Fruit fly (Drosophila melanogaster): Measurements from ENCODE around the gene CG14151.

Gene CG14151

DNA sequence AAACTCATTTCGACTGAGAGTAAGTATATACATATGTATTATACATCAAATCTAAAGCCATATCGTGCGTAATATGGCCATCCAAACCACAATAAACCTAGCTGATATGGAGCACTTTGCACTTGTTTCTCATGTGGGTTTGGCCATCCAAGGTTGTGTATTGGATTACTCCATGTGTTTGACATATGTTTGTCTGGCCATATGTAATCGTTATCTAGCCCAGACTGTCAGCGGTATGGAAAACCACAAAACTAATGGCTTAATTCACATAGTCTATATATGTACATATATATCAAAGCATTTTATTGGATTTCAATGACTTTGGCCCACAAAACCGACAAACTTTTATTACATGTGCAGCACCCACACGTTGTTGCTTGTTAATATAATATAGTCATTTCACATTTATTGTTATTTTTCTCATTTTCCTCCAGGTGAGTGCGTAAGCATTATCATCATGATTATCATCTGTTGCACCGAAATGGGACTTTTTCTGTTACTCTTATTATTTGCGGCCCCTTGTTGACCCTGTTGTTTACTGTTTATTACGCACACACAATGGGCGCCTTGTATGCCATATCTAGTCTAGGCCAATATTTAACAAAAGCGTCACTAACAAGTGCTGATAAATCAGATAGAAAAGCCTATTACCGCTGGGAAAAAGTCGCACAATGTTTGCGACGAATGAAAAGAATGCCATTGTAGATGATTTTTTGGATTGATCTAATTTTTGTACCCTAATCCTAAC lies 28.3 kb upstream of the CG14151 start:
- peak; percentile 23 for TF ChIP-seq h (GFP tag; optimal IDR thresholded peaks at IDR 0.05)
- TF ChIP-seq CrebA (GFP tag; optimal IDR thresholded peaks at IDR 0.05; ENCODE audit: borderline replicate concordance): no peak
- TF ChIP-seq br (GFP tag; optimal IDR thresholded peaks at IDR 0.05): peak; percentile 36
- TF ChIP-seq usp (GFP tag; optimal IDR thresholded peaks at IDR 0.05): no peak
- TF ChIP-seq sv (GFP tag; optimal IDR thresholded peaks at IDR 0.05): peak; percentile 12
- TF ChIP-seq Hr78 (GFP tag; optimal IDR thresholded peaks at IDR 0.05): no peak
- no peak for TF ChIP-seq dsf (GFP tag; optimal IDR thresholded peaks at IDR 0.05; ENCODE audit: borderline replicate concordance)
- TF ChIP-seq Hr83 (GFP tag; optimal IDR thresholded peaks at IDR 0.05; ENCODE audit: poor library complexity, severe bottlenecking): peak; percentile 57
- no peak for TF ChIP-seq CG32264 (GFP tag; optimal IDR thresholded peaks at IDR 0.05)
- TF ChIP-seq sage (GFP tag; optimal IDR thresholded peaks at IDR 0.05): no peak
- TF ChIP-seq jim (GFP tag; optimal IDR thresholded peaks at IDR 0.05): no peak
- TF ChIP-seq Sp1 (GFP tag; optimal IDR thresholded peaks at IDR 0.05): no peak
- peak; percentile 46 for TF ChIP-seq OdsH (GFP tag; optimal IDR thresholded peaks at IDR 0.05)
- TF ChIP-seq Dfd (GFP tag; optimal IDR thresholded peaks at IDR 0.05): no peak
- peak; percentile 25 for TF ChIP-seq rgr (GFP tag; optimal IDR thresholded peaks at IDR 0.05)
- TF ChIP-seq foxo (GFP tag; optimal IDR thresholded peaks at IDR 0.05): peak in 1 of 2 experiments; percentile 11
- TF ChIP-seq Abd-B (GFP tag; optimal IDR thresholded peaks at IDR 0.05): no peak
- no peak for TF ChIP-seq Dif (GFP tag; optimal IDR thresholded peaks at IDR 0.05; ENCODE audit: partially characterized antibody)
- TF ChIP-seq Rel (GFP tag; optimal IDR thresholded peaks at IDR 0.05): no peak
- no peak for TF ChIP-seq Rel (tag; optimal IDR thresholded peaks at IDR 0.05)
- peak; percentile 21 for TF ChIP-seq fru (GFP tag; optimal IDR thresholded peaks at IDR 0.05)
- no peak for TF ChIP-seq HLH106 (tag; optimal IDR thresholded peaks at IDR 0.05)
- peak; percentile 19 for TF ChIP-seq Hnf4 (GFP tag; optimal IDR thresholded peaks at IDR 0.05)
- TF ChIP-seq psq (GFP tag; optimal IDR thresholded peaks at IDR 0.05): no peak
- TF ChIP-seq ey (GFP tag; optimal IDR thresholded peaks at IDR 0.05): no peak

DNA sequence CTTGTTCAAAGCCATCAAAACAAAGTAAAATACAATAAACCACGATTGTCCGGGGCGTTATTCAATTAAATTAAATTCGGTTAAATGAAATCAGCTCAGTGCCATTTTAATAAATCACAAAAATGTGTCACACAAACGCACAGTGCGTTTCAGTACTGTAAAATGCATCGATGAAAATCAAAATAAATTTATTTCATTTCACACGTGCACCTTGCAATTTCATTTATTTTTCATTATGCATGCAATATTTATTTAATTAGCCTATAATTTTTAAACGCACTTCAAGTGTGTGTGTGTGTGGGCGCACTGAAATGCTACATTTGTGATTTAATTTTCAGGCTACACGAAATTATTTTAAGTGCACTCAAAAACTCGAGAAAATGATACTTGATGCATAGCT lies 26.2 kb upstream of the CG14151 start:
- TF ChIP-seq CrebA (GFP tag; optimal IDR thresholded peaks at IDR 0.05; ENCODE audit: borderline replicate concordance) (no peak), tai (GFP tag; optimal IDR thresholded peaks at IDR 0.05) (no peak), CG32264 (GFP tag; optimal IDR thresholded peaks at IDR 0.05) (no peak), rgr (GFP tag; optimal IDR thresholded peaks at IDR 0.05) (no peak), sage (GFP tag; optimal IDR thresholded peaks at IDR 0.05) (no peak), OdsH (GFP tag; optimal IDR thresholded peaks at IDR 0.05) (no peak), woc (GFP tag; optimal IDR thresholded peaks at IDR 0.05) (no peak), brk (GFP tag; optimal IDR thresholded peaks at IDR 0.05) (no peak), GATAd (GFP tag; optimal IDR thresholded peaks at IDR 0.05) (no peak), h (GFP tag; optimal IDR thresholded peaks at IDR 0.05) (no peak), dl (GFP tag; optimal IDR thresholded peaks at IDR 0.05; ENCODE audit: insufficient read depth in 1 of 2, partially characterized antibody in 2 of 2) (no peak), dmrt93B (GFP tag; optimal IDR thresholded peaks at IDR 0.05) (no peak), Dfd (GFP tag; optimal IDR thresholded peaks at IDR 0.05) (no peak), psq (GFP tag; optimal IDR thresholded peaks at IDR 0.05) (no peak)

DNA sequence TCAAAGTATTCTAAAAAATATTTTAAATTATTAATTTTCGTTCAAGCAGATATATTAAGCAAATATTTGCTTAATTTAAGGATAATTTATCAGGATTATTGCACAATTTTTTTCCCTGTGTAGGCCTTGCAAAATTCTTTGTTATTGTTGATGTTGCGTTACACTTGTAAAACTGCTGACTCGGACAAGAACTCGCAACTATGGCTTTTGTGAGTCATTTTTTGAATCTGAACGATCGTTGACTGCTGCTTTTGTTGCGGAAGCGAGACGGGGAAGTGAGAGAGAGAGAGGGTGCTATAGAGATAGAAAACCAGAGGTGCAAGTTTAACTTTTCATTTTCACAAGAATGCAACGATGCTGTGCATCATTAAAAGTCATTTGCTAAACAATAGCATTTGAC lies 24.2 kb upstream of the CG14151 start:
- TF ChIP-seq Hnf4 (GFP tag; optimal IDR thresholded peaks at IDR 0.05): no peak
- no peak for TF ChIP-seq tai (GFP tag; optimal IDR thresholded peaks at IDR 0.05)
- no peak for TF ChIP-seq ey (GFP tag; optimal IDR thresholded peaks at IDR 0.05)
- no peak for TF ChIP-seq Myc (optimal IDR thresholded peaks at IDR 0.05)
- TF ChIP-seq Dfd (GFP tag; optimal IDR thresholded peaks at IDR 0.05): no peak
- no peak for TF ChIP-seq lola (GFP tag; optimal IDR thresholded peaks at IDR 0.05)
- no peak for TF ChIP-seq Abd-B (GFP tag; optimal IDR thresholded peaks at IDR 0.05)

DNA sequence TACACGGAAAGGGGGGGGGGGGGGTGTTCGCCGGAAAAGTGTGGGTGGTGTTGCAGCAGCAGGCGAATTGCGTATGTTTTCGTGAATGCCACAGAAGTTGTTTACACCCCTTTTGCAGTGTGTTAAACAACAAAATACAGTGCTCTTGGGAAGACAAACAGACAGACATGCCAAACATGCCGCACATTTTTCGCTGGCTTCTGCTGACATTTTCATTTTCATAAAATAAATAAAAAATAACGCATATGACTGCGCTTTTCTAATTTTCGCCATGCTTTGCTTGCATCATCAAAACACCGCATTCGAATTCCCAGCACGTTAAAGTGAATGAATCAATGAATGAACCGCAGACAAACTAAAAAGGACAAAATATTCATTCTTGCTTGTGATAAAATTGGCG lies 23.0 kb upstream of the CG14151 start:
- TF ChIP-seq ey (GFP tag; optimal IDR thresholded peaks at IDR 0.05) (no peak), Jra (GFP tag; optimal IDR thresholded peaks at IDR 0.05) (no peak), HLH106 (tag; optimal IDR thresholded peaks at IDR 0.05) (no peak), Hr78 (GFP tag; optimal IDR thresholded peaks at IDR 0.05) (no peak), N (GFP tag; optimal IDR thresholded peaks at IDR 0.05) (no peak), Vsx2 (GFP tag; optimal IDR thresholded peaks at IDR 0.05; ENCODE audit: partially characterized antibody) (no peak), rgr (GFP tag; optimal IDR thresholded peaks at IDR 0.05) (no peak), Myc (optimal IDR thresholded peaks at IDR 0.05) (no peak), Hr83 (GFP tag; optimal IDR thresholded peaks at IDR 0.05; ENCODE audit: poor library complexity, severe bottlenecking) (no peak), Abd-B (GFP tag; optimal IDR thresholded peaks at IDR 0.05) (no peak), Rel (GFP tag; optimal IDR thresholded peaks at IDR 0.05) (no peak), Rel (tag; optimal IDR thresholded peaks at IDR 0.05) (no peak), brk (GFP tag; optimal IDR thresholded peaks at IDR 0.05) (no peak), psq (GFP tag; optimal IDR thresholded peaks at IDR 0.05) (no peak)

Data from whole organism, wandering third instar larva.